ENCODE assay signal across 3 fruit fly cellular contexts in genomic region chr2L:6367478-6367932, dm6.
TF ChIP-seq lines count a peak whose summit lies in the region.

TSS of gene Nepl4 (plus strand) at chr2L:6367882.

- TF ChIP-seq CTCF in whole organism, embryonic (GFP tag; optimal IDR thresholded peaks at IDR 0.05; lab: Kevin White, UChicago) = no peak

TF ChIP-seq in whole organism, adult, 20 proteins besides CTCF, POLR2A, EP300 and RAD21:
- TF ChIP-seq tj (GFP tag; optimal IDR thresholded peaks at IDR 0.05; lab: Kevin White, UChicago) (peak; percentile 78), ovo (GFP tag; optimal IDR thresholded peaks at IDR 0.05; lab: Kevin White, UChicago) (no peak), cic (GFP tag; optimal IDR thresholded peaks at IDR 0.05; lab: Kevin White, UChicago) (no peak), CG7045 (GFP tag; optimal IDR thresholded peaks at IDR 0.05; lab: Kevin White, UChicago) (no peak)
TF ChIP-seq in whole organism, adult: peak in this region for 1.

TF ChIP-seq in whole organism, embryonic, 481 proteins besides CTCF, POLR2A, EP300 and RAD21:
- TF ChIP-seq chinmo (GFP tag; IDR thresholded peaks at IDR 0.05; lab: Robert Waterston, UW; ENCODE audit: partially characterized antibody) (0 out of 4 replicates have a peak, but pooled peaks have one; percentile 32), D19B (GFP tag; optimal IDR thresholded peaks at IDR 0.05; lab: Kevin White, UChicago) (no peak), sisA (GFP tag; IDR thresholded peaks at IDR 0.05; lab: Robert Waterston, UW) (no peak), HLH4C (GFP tag; IDR thresholded peaks at IDR 0.05; lab: Robert Waterston, UW; ENCODE audit: partially characterized antibody) (no peak), CG4328 (GFP tag; optimal IDR thresholded peaks at IDR 0.05; lab: Kevin White, UChicago) (no peak), CG9797 (GFP tag; optimal IDR thresholded peaks at IDR 0.05; lab: Kevin White, UChicago) (no peak), amos (GFP tag; IDR thresholded peaks at IDR 0.05; lab: Robert Waterston, UW; ENCODE audit: partially characterized antibody) (no peak), sug (tag; optimal IDR thresholded peaks at IDR 0.05; lab: Kevin White, UChicago) (peak; percentile 67), nmo (GFP tag; optimal IDR thresholded peaks at IDR 0.05; lab: Kevin White, UChicago) (no peak), caup (GFP tag; optimal IDR thresholded peaks at IDR 0.05; lab: Kevin White, UChicago; ENCODE audit: severe bottlenecking) (no peak), Asciz (GFP tag; optimal IDR thresholded peaks at IDR 0.05; lab: Kevin White, UChicago) (no peak), CG34376 (GFP tag; optimal IDR thresholded peaks at IDR 0.05; lab: Kevin White, UChicago) (peak; percentile 62), ci (GFP tag; IDR thresholded peaks at IDR 0.05; lab: Robert Waterston, UW) (no peak), cwo (GFP tag; optimal IDR thresholded peaks at IDR 0.05; lab: Kevin White, UChicago) (peak; percentile 39), CG3847 (GFP tag; IDR thresholded peaks at IDR 0.05; lab: Robert Waterston, UW) (no peak), CG10147 (GFP tag; optimal IDR thresholded peaks at IDR 0.05; lab: Kevin White, UChicago) (no peak), mam (GFP tag; optimal IDR thresholded peaks at IDR 0.05; lab: Kevin White, UChicago) (no peak), HmgZ (tag; optimal IDR thresholded peaks at IDR 0.05; lab: Kevin White, UChicago) (no peak), CG4617 (GFP tag; optimal IDR thresholded peaks at IDR 0.05; lab: Kevin White, UChicago; ENCODE audit: borderline replicate concordance) (no peak)
TF ChIP-seq in whole organism, embryonic: peak in this region for 4.

TF ChIP-seq in whole organism, wandering third instar larva, 38 proteins besides CTCF, POLR2A, EP300 and RAD21:
- TF ChIP-seq Myc (optimal IDR thresholded peaks at IDR 0.05; lab: Kevin White, UChicago) (no peak), Rel (GFP tag; optimal IDR thresholded peaks at IDR 0.05; lab: Kevin White, UChicago) (no peak), Rel (tag; optimal IDR thresholded peaks at IDR 0.05; lab: Kevin White, UChicago) (peak; percentile 65), tai (GFP tag; optimal IDR thresholded peaks at IDR 0.05; lab: Kevin White, UChicago) (no peak), Mio (GFP tag; optimal IDR thresholded peaks at IDR 0.05; lab: Kevin White, UChicago) (no peak)
